Fruit fly (Drosophila melanogaster): ENCODE measurements around the gene Irk3.
A peak's percentile ranks its signal among the peaks of the same experiment; 100 is the strongest.

Irk3 gene

DNA sequence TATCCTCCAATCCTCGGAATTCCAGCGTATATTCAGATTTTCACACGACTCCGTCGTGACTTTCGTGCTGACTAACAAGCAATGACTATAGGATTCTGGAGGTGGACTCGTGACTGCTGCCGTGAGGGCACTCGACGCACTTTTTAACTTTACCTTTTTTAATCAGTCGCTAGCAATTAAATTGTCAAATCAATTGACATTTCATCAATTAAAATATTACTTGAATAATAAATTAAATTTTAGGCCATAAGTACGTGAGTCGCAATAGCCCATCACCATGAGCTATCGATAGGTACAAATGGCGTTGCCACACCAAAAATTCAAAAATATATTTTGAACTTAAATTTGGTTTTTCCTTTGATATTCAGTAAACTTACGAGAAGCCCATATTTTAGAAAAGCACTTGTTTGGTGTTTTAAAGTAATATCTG lies 7.9 kb downstream of the Irk3 start, which contains the start of gene Jwa (continued):
- TF ChIP-seq tx (GFP tag; optimal IDR thresholded peaks at IDR 0.05) (peak; percentile 95), cato (GFP tag; optimal IDR thresholded peaks at IDR 0.05; ENCODE audit: borderline replicate concordance) (peak; percentile 93), Bteb2 (GFP tag; optimal IDR thresholded peaks at IDR 0.05) (peak; percentile 94), CG15601 (tag; optimal IDR thresholded peaks at IDR 0.05) (peak; percentile 73), CG9609 (GFP tag; optimal IDR thresholded peaks at IDR 0.05) (peak; percentile 95), lilli (GFP tag; optimal IDR thresholded peaks at IDR 0.05) (peak; percentile 97), E2f2 (GFP tag; IDR thresholded peaks at IDR 0.05) (peak; percentile 89), Hey (tag; optimal IDR thresholded peaks at IDR 0.05) (peak; percentile 65), E2f1 (GFP tag; IDR thresholded peaks at IDR 0.05) (peak; percentile 82), sisA (GFP tag; IDR thresholded peaks at IDR 0.05) (peak; percentile 96), Eip74EF (GFP tag; optimal IDR thresholded peaks at IDR 0.05) (peak in 1 of 2 experiments; percentile 46), chn (GFP tag; optimal IDR thresholded peaks at IDR 0.05) (peak; percentile 95), Mrtf (GFP tag; IDR thresholded peaks at IDR 0.05) (peak; percentile 84), CG3163 (GFP tag; optimal IDR thresholded peaks at IDR 0.05) (peak; percentile 78), Sox100B (GFP tag; optimal IDR thresholded peaks at IDR 0.05) (peak; percentile 78), gro (GFP tag; optimal IDR thresholded peaks at IDR 0.05) (peak; percentile 88), Hr78 (GFP tag; optimal IDR thresholded peaks at IDR 0.05) (no peak), Xbp1 (GFP tag; optimal IDR thresholded peaks at IDR 0.05) (peak; percentile 93), Nf-YA (GFP tag; IDR thresholded peaks at IDR 0.05) (peak; percentile 67), GATAe (GFP tag; conservative IDR thresholded peaks at IDR 0.05) (peak; percentile 41; the same call in 1 of the 2 replicates), sr (GFP tag; IDR thresholded peaks at IDR 0.05) (peak; percentile 76; the same call in 2 of the 3 replicates), CG17385 (GFP tag; optimal IDR thresholded peaks at IDR 0.05) (peak; percentile 90), CG18262 (tag; optimal IDR thresholded peaks at IDR 0.05) (peak; percentile 81), CG42726 (GFP tag; IDR thresholded peaks at IDR 0.05; ENCODE audit: partially characterized antibody) (peak; percentile 91), D19A (tag; optimal IDR thresholded peaks at IDR 0.05) (peak; percentile 59), pan (optimal IDR thresholded peaks at IDR 0.05) (no peak), pan (GFP tag; optimal IDR thresholded peaks at IDR 0.05 in 1 of 2, IDR thresholded peaks at IDR 0.05 in 1 of 2) (peak in 1 of 2 experiments; percentile 87), CG8478 (optimal IDR thresholded peaks at IDR 0.05) (no peak), CG17612 (GFP tag; IDR thresholded peaks at IDR 0.05) (peak; percentile 83), H15 (GFP tag; IDR thresholded peaks at IDR 0.05) (peak; percentile 88), Chrac-16 (GFP tag; optimal IDR thresholded peaks at IDR 0.05) (peak; percentile 99), Poxn (GFP tag; IDR thresholded peaks at IDR 0.05) (peak; percentile 83), CG1024 (GFP tag; IDR thresholded peaks at IDR 0.05) (peak; percentile 87), dan (GFP tag; IDR thresholded peaks at IDR 0.05) (peak; percentile 74), sd (tag; optimal IDR thresholded peaks at IDR 0.05) (peak; percentile 85), Meics (GFP tag; optimal IDR thresholded peaks at IDR 0.05) (peak; percentile 80), Oli (tag; optimal IDR thresholded peaks at IDR 0.05) (peak; percentile 91), CG10267 (tag; optimal IDR thresholded peaks at IDR 0.05) (peak; percentile 86), rib (GFP tag; IDR thresholded peaks at IDR 0.05) (peak; percentile 81), nmo (GFP tag; optimal IDR thresholded peaks at IDR 0.05) (peak; percentile 89), croc (GFP tag; conservative IDR thresholded peaks at IDR 0.05) (peak; percentile 87), CG34376 (GFP tag; optimal IDR thresholded peaks at IDR 0.05) (peak; percentile 87), Asciz (GFP tag; optimal IDR thresholded peaks at IDR 0.05) (peak; percentile 19), kah (GFP tag; optimal IDR thresholded peaks at IDR 0.05) (no peak), Jarid2 (GFP tag; optimal IDR thresholded peaks at IDR 0.05) (peak; percentile 46), CG11398 (GFP tag; optimal IDR thresholded peaks at IDR 0.05) (peak; percentile 79), CG31224 (GFP tag; IDR thresholded peaks at IDR 0.05) (peak; percentile 86), CG2678 (tag; optimal IDR thresholded peaks at IDR 0.05) (peak; percentile 85), CG12219 (GFP tag; optimal IDR thresholded peaks at IDR 0.05) (peak; percentile 86), ap (GFP tag; IDR thresholded peaks at IDR 0.05) (peak; percentile 94), nerfin-2 (GFP tag; IDR thresholded peaks at IDR 0.05; ENCODE audit: partially characterized antibody) (peak; percentile 95)

All from whole organism, embryonic.